Worm (Caenorhabditis elegans) whole organism, early embryonic: ENCODE results near the gene rgr-1.

Source experiments
- ets-7 ChIP-seq: sonication (generic microtip); optimal IDR thresholded peaks from 2 replicates; lab custom pipeline; 2016; ENCODE audit warnings: missing genotype, missing genetic modification characterization, missing compliant biosample characterization
- flt-1 ChIP-seq: fragments of 200-800 bp; sonication (Bioruptor generic); IDR thresholded peaks from 2 replicates; pipeline ENCODE4 v1.3.6; 2022; ENCODE audit warnings: missing genetic modification characterization, missing compliant biosample characterization
- hmbx-1 ChIP-seq: sonication (generic microtip); optimal IDR thresholded peaks from 2 replicates; lab custom pipeline; 2016; ENCODE audit warnings: mild to moderate bottlenecking, missing genetic modification characterization, missing compliant biosample characterization

DNA sequence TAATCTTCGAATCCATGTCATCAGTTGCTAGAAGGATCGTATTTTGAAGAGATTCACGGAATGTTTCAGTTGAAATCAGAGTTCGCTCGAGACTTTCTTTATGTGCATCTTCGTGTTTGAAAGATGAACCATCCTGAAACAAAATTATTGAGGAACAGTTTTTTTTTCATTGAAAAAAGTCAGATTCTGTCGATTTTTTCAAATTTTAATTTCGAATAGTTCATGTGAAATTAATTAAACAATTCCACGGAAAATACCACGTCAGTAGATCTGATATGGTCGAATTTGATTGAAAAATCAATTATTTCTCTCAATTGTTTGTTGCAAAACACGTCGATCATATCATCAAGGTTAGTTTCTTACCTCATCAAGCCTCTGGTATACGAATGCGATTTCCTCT lies 45.9 kb downstream of the rgr-1 start, which contains the start of gene F54C8.1:
- TF ChIP-seq flt-1 (GFP tag; lab: Robert Waterston, UW) (no peak), ets-7 (tag; lab: Kevin White, UChicago) (no peak), hmbx-1 (tag; lab: Kevin White, UChicago) (no peak)
